Worm (Caenorhabditis elegans) whole organism, L1 larva: ENCODE measurements around the gene fipr-11.

Source experiments
- ces-1 ChIP-seq: fragments of 150-350 bp; optimal IDR thresholded peaks from 2 replicates; lab custom pipeline; 2014; ENCODE audit warnings: missing biosample characterization, missing genetic modification reagents, missing genetic modification characterization
- nhr-12 ChIP-seq: sonication (generic microtip); optimal IDR thresholded peaks from 2 replicates; lab custom pipeline; 2017; ENCODE audit warnings: missing biosample characterization, missing genetic modification characterization
- nhr-77 ChIP-seq: fragments of 150-350 bp; optimal IDR thresholded peaks from 2 replicates; lab custom pipeline; 2014; ENCODE audit warnings: missing biosample characterization, missing genetic modification characterization
- sptf-1 ChIP-seq: fragments of 150-350 bp; optimal IDR thresholded peaks from 2 replicates; lab custom pipeline; 2014; ENCODE audit warnings: missing biosample characterization, missing genetic modification characterization
- tbx-2 ChIP-seq: sonication (generic microtip); optimal IDR thresholded peaks from 2 replicates; lab custom pipeline; 2016; ENCODE audit warnings: missing genetic modification characterization, missing compliant biosample characterization
- unc-62 ChIP-seq: fragments of 150-350 bp; optimal IDR thresholded peaks from 2 replicates; lab custom pipeline; 2014; ENCODE audit warnings: missing biosample characterization, missing genetic modification reagents, missing genetic modification characterization

- TF ChIP-seq sptf-1 (tag; lab: Kevin White, UChicago), result no peak
- no peak for TF ChIP-seq nhr-77 (tag; lab: Kevin White, UChicago)
- TF ChIP-seq ces-1 (GFP tag; lab: Kevin White, UChicago), result no peak
- TF ChIP-seq tbx-2 (tag; lab: Kevin White, UChicago), result no peak
- TF ChIP-seq nhr-12 (tag; lab: Kevin White, UChicago), result no peak
- no peak for TF ChIP-seq unc-62 (GFP tag; lab: Kevin White, UChicago)
Measured at ce11 chrV:9916665-9917064, 10.7 kb upstream of the fipr-11 start, which contains the start of gene C50H2.4.
